Fruit fly (Drosophila melanogaster) Kc167 (cell line): ENCODE measurements around the gene CG44139.

Source experiments
- psq ChIP-seq: fragments of >200 bp; optimal IDR thresholded peaks from 2 replicates; lab custom pipeline; 2017; ENCODE audit warnings: missing external identifiers
- ttk ChIP-seq: sonication (Bioruptor generic); optimal IDR thresholded peaks from 2 replicates; lab custom pipeline; 2017; ENCODE audit warnings: missing external identifiers

- TF ChIP-seq ttk (lab: Kevin White, UChicago) (no peak), psq (lab: Kevin White, UChicago) (no peak)
These were observed 6.7 kb upstream of the CG44139 start, which contains the start of gene CG34448 for dm6 chr2L:2417865-2418264.
